Worm (Caenorhabditis elegans) whole organism, L4 larva: ENCODE measurements around the gene stdh-1.

Experiments
- T26A8.4 ChIP-seq: fragments of 200-800 bp; sonication (Bioruptor generic); IDR thresholded peaks from 2 replicates; pipeline ENCODE4 v1.3.6; 2022; ENCODE audit warnings: missing genetic modification characterization, missing compliant biosample characterization
- ZK546.5 ChIP-seq, 2 experiments: sonication (generic microtip); optimal IDR thresholded peaks; 2 replicates each; lab custom pipeline; 2017; ENCODE audit warnings: missing biosample characterization in 2 of 2, missing genetic modification characterization in 2 of 2
- ceh-32 ChIP-seq: sonication (generic microtip); optimal IDR thresholded peaks from 2 replicates; lab custom pipeline; 2016; ENCODE audit warnings: mild to moderate bottlenecking, missing genetic modification characterization, missing compliant biosample characterization; ENCODE audit not compliant: poor library complexity
- dpl-1 ChIP-seq: fragments of 150-350 bp; optimal IDR thresholded peaks from 2 replicates; lab custom pipeline; 2014; ENCODE audit warnings: missing biosample characterization, missing genetic modification reagents, missing genetic modification characterization
- lin-13 ChIP-seq: fragments of 150-350 bp; optimal IDR thresholded peaks from 2 replicates; lab custom pipeline; 2014; ENCODE audit warnings: missing biosample characterization, missing genetic modification reagents, missing genetic modification characterization
- nhr-42 ChIP-seq: fragments of 200-800 bp; sonication (Bioruptor generic); IDR thresholded peaks from 2 replicates; pipeline ENCODE4 v1.3.6; 2022; ENCODE audit warnings: missing genetic modification characterization, missing compliant biosample characterization
- nhr-77 ChIP-seq: fragments of 150-350 bp; optimal IDR thresholded peaks from 2 replicates; lab custom pipeline; 2014; ENCODE audit warnings: missing biosample characterization, missing genetic modification characterization
- saeg-2 ChIP-seq: fragments of 200-800 bp; sonication (Bioruptor generic); IDR thresholded peaks from 2 replicates; pipeline ENCODE4 v1.3.6; 2022; ENCODE audit warnings: missing genetic modification reagents, missing genetic modification characterization, missing compliant biosample characterization
- ztf-11 ChIP-seq: fragments of 150-350 bp; optimal IDR thresholded peaks from 2 replicates; lab custom pipeline; 2014; ENCODE audit warnings: missing biosample characterization, missing genetic modification characterization

- TF ChIP-seq T26A8.4 (GFP tag; lab: Robert Waterston, UW) (no peak), ceh-32 (tag; lab: Kevin White, UChicago) (no peak), nhr-77 (tag; lab: Kevin White, UChicago) (peak; percentile 69), ztf-11 (no peak), nhr-42 (GFP tag; lab: Robert Waterston, UW) (no peak), ZK546.5 (tag; optimal IDR thresholded peaks at IDR 0.05; lab: Kevin White, UChicago) (no peak), dpl-1 (no peak), lin-13 (GFP tag; lab: Kevin White, UChicago) (no peak), saeg-2 (GFP tag; lab: Robert Waterston, UW) (0 out of 2 replicates have a peak, but pooled peaks have one; percentile 33)
Measured at ce11 chrV:13898356-13898755, 7.9 kb upstream of the stdh-1 start, which contains the start of gene cyp-35C1.
